Worm (Caenorhabditis elegans) whole organism, late embryonic: ENCODE results near the gene ncl-1.

Experiments used
- ceh-19 ChIP-seq: fragments of 200-800 bp; sonication (Bioruptor generic); optimal IDR thresholded peaks from 2 replicates; lab custom pipeline; 2018; ENCODE audit warnings: mild to moderate bottlenecking, missing genetic modification characterization, missing compliant biosample characterization
- hlh-15 ChIP-seq: sonication (generic microtip); optimal IDR thresholded peaks from 2 replicates; lab custom pipeline; 2016; ENCODE audit warnings: missing genetic modification characterization, missing compliant biosample characterization
- nhr-11 ChIP-seq: fragments of 150-350 bp; optimal IDR thresholded peaks from 2 replicates; lab custom pipeline; 2014; ENCODE audit warnings: missing biosample characterization, missing genetic modification characterization

- TF ChIP-seq hlh-15 (tag; lab: Kevin White, UChicago) (no peak), ceh-19 (no peak), nhr-11 (no peak)
These were observed 34.8 kb downstream of the ncl-1 start, which contains the start of gene cdh-3 for ce11 chrIII:7754348-7754747.
